Worm (Caenorhabditis elegans) whole organism, L3 larva: Measurements from ENCODE around the gene C01G6.4.
A peak's percentile ranks its signal among the peaks of the same experiment; 100 is the strongest.

Experiments
- aly-2 ChIP-seq: fragments of 150-350 bp; optimal IDR thresholded peaks from 2 replicates; lab custom pipeline; 2014; ENCODE audit warnings: missing biosample characterization, missing genetic modification characterization
- ama-1 ChIP-seq: fragments of 150-350 bp; optimal IDR thresholded peaks from 2 replicates; lab custom pipeline; 2018
- ceh-82 ChIP-seq: fragments of 150-350 bp; optimal IDR thresholded peaks from 2 replicates; lab custom pipeline; 2014; ENCODE audit warnings: missing biosample characterization, missing genetic modification characterization
- ceh-9 ChIP-seq: sonication (generic microtip); optimal IDR thresholded peaks from 2 replicates; lab custom pipeline; 2018; ENCODE audit warnings: missing biosample characterization, missing genetic modification characterization
- egl-27 ChIP-seq: sonication (generic microtip); optimal IDR thresholded peaks from 4 replicates; lab custom pipeline; 2017; ENCODE audit warnings: missing biosample characterization, missing genetic modification reagents, missing genetic modification characterization
- egl-5 ChIP-seq: fragments of 150-350 bp; optimal IDR thresholded peaks from 2 replicates; lab custom pipeline; 2017; ENCODE audit warnings: missing biosample characterization, missing genetic modification reagents, missing genetic modification characterization, inconsistent platforms
- elt-2 ChIP-seq: sonication (generic microtip); optimal IDR thresholded peaks from 2 replicates; lab custom pipeline; 2016; ENCODE audit warnings: missing genetic modification reagents, mild to moderate bottlenecking, missing genetic modification characterization, missing compliant biosample characterization
- fkh-10 ChIP-seq: sonication (generic microtip); optimal IDR thresholded peaks from 2 replicates; lab custom pipeline; 2017; ENCODE audit warnings: missing biosample characterization, missing genetic modification reagents, missing genetic modification characterization
- fkh-2 ChIP-seq: fragments of 150-350 bp; optimal IDR thresholded peaks from 2 replicates; lab custom pipeline; 2014; ENCODE audit warnings: missing biosample characterization, missing genetic modification reagents, missing genetic modification characterization
- hmg-11 ChIP-seq: sonication (generic microtip); optimal IDR thresholded peaks from 2 replicates; lab custom pipeline; 2016; ENCODE audit warnings: missing genetic modification characterization, missing compliant biosample characterization
- lsy-12 ChIP-seq: sonication (generic microtip); optimal IDR thresholded peaks from 2 replicates; lab custom pipeline; 2016; ENCODE audit warnings: mild to moderate bottlenecking, missing genetic modification characterization, missing compliant biosample characterization
- mdl-1 ChIP-seq: fragments of 150-350 bp; optimal IDR thresholded peaks from 2 replicates; lab custom pipeline; 2014; ENCODE audit warnings: missing biosample characterization, missing genetic modification characterization
- mml-1 ChIP-seq: fragments of 150-350 bp; sonication (generic microtip); optimal IDR thresholded peaks from 3 replicates; lab custom pipeline; 2014; ENCODE audit warnings: missing biosample characterization, missing genetic modification characterization
- nfya-1 ChIP-seq: sonication (generic microtip); optimal IDR thresholded peaks from 2 replicates; lab custom pipeline; 2017; ENCODE audit warnings: missing genetic modification characterization, mild to moderate bottlenecking, missing compliant biosample characterization, antibody characterized with exemption, moderate library complexity; ENCODE audit not compliant: insufficient read depth
- nhr-11 ChIP-seq: fragments of 150-350 bp; optimal IDR thresholded peaks from 2 replicates; lab custom pipeline; 2014; ENCODE audit warnings: missing biosample characterization, missing genetic modification characterization
- nhr-12 ChIP-seq: fragments of 150-350 bp; optimal IDR thresholded peaks from 2 replicates; lab custom pipeline; 2014; ENCODE audit warnings: missing biosample characterization, missing genetic modification characterization
- nhr-23 ChIP-seq: fragments of 150-350 bp; optimal IDR thresholded peaks from 2 replicates; lab custom pipeline; 2014; ENCODE audit warnings: missing biosample characterization, missing genetic modification reagents, missing genetic modification characterization
- nhr-237 ChIP-seq: fragments of 150-350 bp; optimal IDR thresholded peaks from 2 replicates; lab custom pipeline; 2014; ENCODE audit warnings: missing biosample characterization, missing genetic modification characterization
- nhr-43 ChIP-seq: sonication (generic microtip); optimal IDR thresholded peaks from 2 replicates; lab custom pipeline; 2016; ENCODE audit warnings: mild to moderate bottlenecking, missing genetic modification characterization, missing compliant biosample characterization; ENCODE audit not compliant: poor library complexity, severe bottlenecking
- nhr-67 ChIP-seq: fragments of 150-350 bp; optimal IDR thresholded peaks from 2 replicates; lab custom pipeline; 2014; ENCODE audit warnings: missing biosample characterization, missing genetic modification characterization
- nhr-76 ChIP-seq: fragments of 150-350 bp; sonication (generic microtip); optimal IDR thresholded peaks from 5 replicates; lab custom pipeline; 2014; ENCODE audit warnings: missing biosample characterization, missing genetic modification characterization
- nhr-77 ChIP-seq: fragments of 150-350 bp; optimal IDR thresholded peaks from 2 replicates; lab custom pipeline; 2014; ENCODE audit warnings: missing biosample characterization, missing genetic modification characterization
- pha-4 ChIP-seq: fragments of 150-350 bp; optimal IDR thresholded peaks from 2 replicates; lab custom pipeline; 2014; ENCODE audit warnings: missing biosample characterization, missing genetic modification reagents, missing genetic modification characterization
- skn-1 ChIP-seq: fragments of 150-350 bp; optimal IDR thresholded peaks from 2 replicates; lab custom pipeline; 2014; ENCODE audit warnings: missing biosample characterization, missing genetic modification characterization
- tbx-2 ChIP-seq: sonication (generic microtip); optimal IDR thresholded peaks from 2 replicates; lab custom pipeline; 2016; ENCODE audit warnings: mild to moderate bottlenecking, missing genetic modification characterization, missing compliant biosample characterization
- unc-39 ChIP-seq: sonication (generic microtip); optimal IDR thresholded peaks from 4 replicates; lab custom pipeline; 2017; ENCODE audit warnings: missing biosample characterization, missing genetic modification characterization
- unc-62 ChIP-seq: fragments of 150-350 bp; sonication (generic microtip); optimal IDR thresholded peaks from 4 replicates; lab custom pipeline; 2014; ENCODE audit warnings: missing biosample characterization, missing genetic modification reagents, missing genetic modification characterization
- ztf-11 ChIP-seq: fragments of 150-350 bp; optimal IDR thresholded peaks from 2 replicates; lab custom pipeline; 2014; ENCODE audit warnings: missing biosample characterization, missing genetic modification characterization

Gene C01G6.4

DNA sequence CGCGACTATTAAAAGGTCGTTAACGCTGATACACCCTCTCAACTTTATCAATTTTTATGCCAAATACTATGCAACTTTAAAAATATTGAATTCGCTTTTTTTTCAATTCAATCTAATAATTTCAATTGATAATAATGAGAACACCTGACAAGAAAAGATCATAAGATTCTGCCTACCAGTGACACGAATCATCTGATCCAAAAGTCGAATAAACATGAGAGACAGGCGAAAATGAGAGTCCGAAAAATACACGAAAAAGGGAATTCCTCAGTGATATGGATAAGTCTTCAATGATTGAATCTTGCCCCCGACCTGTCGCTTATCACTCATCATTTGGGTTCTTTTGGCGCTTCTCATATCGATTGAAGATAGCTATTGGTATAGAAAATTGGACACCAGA, 31.2 kb downstream of the C01G6.4 start:
- TF ChIP-seq aly-2 (tag; lab: Kevin White, UChicago) (no peak), nhr-77 (tag; lab: Kevin White, UChicago) (no peak), hmg-11 (tag; lab: Kevin White, UChicago) (no peak), fkh-10 (GFP tag; lab: Kevin White, UChicago) (no peak), tbx-2 (tag; lab: Kevin White, UChicago) (no peak), elt-2 (tag; lab: Kevin White, UChicago) (no peak), unc-39 (tag; lab: Kevin White, UChicago) (no peak), egl-5 (tag; lab: Kevin White, UChicago) (no peak), ztf-11 (tag; lab: Kevin White, UChicago) (no peak), nhr-11 (no peak), lsy-12 (tag; lab: Kevin White, UChicago) (no peak), mdl-1 (tag; lab: Kevin White, UChicago) (no peak), nhr-67 (no peak), nhr-23 (tag; lab: Kevin White, UChicago) (no peak), ceh-82 (tag; lab: Kevin White, UChicago) (no peak), nhr-12 (tag; lab: Kevin White, UChicago) (no peak), mml-1 (tag; lab: Kevin White, UChicago) (no peak)

DNA sequence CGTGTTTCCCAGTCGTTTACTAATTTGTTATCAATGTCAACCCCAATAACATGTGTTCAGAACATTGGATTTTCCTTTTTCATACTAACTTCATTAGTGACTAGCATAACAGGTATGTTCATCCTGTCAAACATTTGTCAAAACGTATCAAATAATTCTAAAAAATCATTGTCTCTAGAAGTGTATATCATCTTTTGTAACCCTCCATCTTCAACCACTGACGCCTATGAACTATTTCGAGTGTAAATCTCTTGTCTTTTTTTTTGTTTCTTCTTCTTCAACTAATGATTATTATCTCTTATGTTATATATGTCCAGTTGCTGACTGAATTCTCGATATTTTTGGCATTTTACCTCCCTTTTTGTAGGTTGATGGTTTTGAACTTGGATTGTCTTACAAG, 35.1 kb downstream of the C01G6.4 start:
- TF ChIP-seq unc-62 (no peak), nhr-77 (tag; lab: Kevin White, UChicago) (no peak), pha-4 (tag; lab: Kevin White, UChicago) (no peak), nhr-76 (tag; lab: Kevin White, UChicago) (no peak), nfya-1 (tag; lab: Kevin White, UChicago) (no peak), mml-1 (tag; lab: Kevin White, UChicago) (no peak), lsy-12 (tag; lab: Kevin White, UChicago) (no peak), ceh-9 (tag; lab: Kevin White, UChicago) (no peak), egl-5 (tag; lab: Kevin White, UChicago) (no peak)

DNA sequence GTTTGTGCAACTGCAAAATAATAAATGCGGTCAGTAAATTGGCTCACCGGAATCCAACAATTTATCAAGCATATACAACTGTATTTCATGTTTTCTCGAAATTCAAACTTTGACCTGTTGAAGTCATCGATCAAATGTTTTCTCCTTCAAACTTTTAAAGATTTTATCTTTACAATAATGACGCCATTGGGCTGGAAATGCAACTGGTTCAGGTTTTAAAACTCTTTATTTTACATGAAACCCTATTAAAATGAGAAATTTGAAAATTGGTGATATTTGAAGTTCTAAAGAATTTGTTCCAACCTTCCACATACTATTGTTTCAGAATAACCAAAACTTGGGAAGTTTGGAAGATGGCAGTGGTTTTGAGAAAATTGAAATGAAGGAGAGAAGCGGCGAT, 35.9 kb downstream of the C01G6.4 start:
- TF ChIP-seq hmg-11 (tag; lab: Kevin White, UChicago) (no peak), ztf-11 (tag; lab: Kevin White, UChicago) (no peak), skn-1 (no peak)
- TF ChIP-seq, all 47 proteins: peak for 0

DNA sequence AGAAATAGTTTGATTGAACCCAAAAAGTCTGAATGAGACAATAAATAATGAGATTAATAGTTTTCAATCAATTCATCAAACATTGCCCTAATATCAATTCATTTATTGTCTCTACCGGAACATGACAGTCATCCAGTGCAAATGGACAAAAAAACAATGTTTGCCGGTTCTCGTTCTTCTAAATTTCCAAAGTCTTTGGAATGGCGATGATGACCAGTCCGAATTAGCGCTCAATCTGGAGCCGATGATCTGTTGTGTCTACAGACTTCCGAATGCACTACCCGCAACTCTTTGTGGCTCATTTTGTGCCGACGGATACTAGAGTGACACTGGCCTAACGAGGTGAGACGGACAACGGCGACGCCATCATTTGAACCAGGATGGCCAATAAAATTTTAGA, 36.6 kb downstream of the C01G6.4 start, which contains the start of gene T26C5.3:
TSS of gene T26C5.3 (plus strand) at position 301 of the 400 bp plus-strand sequence.
- TF ChIP-seq nhr-43 (tag; lab: Kevin White, UChicago) (peak; percentile 26), egl-27 (no peak)

- TF ChIP-seq nhr-43 (tag; lab: Kevin White, UChicago), result peak; percentile 51
- no peak for TF ChIP-seq nhr-23 (tag; lab: Kevin White, UChicago)
- TF ChIP-seq fkh-2 (tag; lab: Kevin White, UChicago), result no peak
- TF ChIP-seq, all 47 proteins: peak for 1
Observed at ce11 chrII:9233813-9234212, 39.0 kb downstream of the C01G6.4 start.

DNA sequence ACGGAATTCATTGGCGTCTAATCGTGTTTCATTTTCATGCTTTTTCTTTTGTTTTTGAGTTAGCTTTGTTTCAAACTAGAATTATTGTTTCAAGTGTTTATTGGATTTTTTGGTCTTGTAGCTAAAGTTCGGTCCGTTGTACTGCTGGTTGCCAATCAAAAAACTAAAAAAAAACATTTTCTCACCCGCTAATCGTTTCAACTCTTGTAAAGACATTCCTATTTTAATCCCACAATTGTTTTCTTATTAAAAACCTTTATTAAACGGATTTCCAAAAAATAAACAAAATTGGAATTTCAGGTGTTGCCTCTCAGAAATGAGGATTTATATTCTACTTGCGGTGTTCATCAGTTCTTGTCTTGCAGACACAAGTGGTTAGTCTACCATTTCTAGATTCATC, 39.9 kb downstream of the C01G6.4 start, which contains the start of gene T26C5.2:
TSS of gene T26C5.2 (plus strand) at position 301 of the 400 bp plus-strand sequence.
- TF ChIP-seq ama-1 (lab: Kevin White, UChicago), result no peak

- TF ChIP-seq lsy-12 (tag; lab: Kevin White, UChicago) (no peak), nhr-237 (tag; lab: Kevin White, UChicago) (no peak), nhr-43 (tag; lab: Kevin White, UChicago) (peak; percentile 34), nhr-23 (tag; lab: Kevin White, UChicago) (peak; percentile 16)
Observed at ce11 chrII:9232493-9232892, 40.3 kb downstream of the C01G6.4 start.
